Worm (Caenorhabditis elegans): ENCODE data around the gene C05D10.4.

Gene C05D10.4

ce11 chrIII:6140818-6141217 is 38.2 kb upstream of the C05D10.4 start:
- TF ChIP-seq nhr-76 (tag; optimal IDR thresholded peaks at IDR 0.05) (no peak), irx-1 (tag; optimal IDR thresholded peaks at IDR 0.05) (no peak), tlp-1 (tag; optimal IDR thresholded peaks at IDR 0.05) (no peak), pqm-1 (tag; optimal IDR thresholded peaks at IDR 0.05) (no peak), mdl-1 (tag; optimal IDR thresholded peaks at IDR 0.05) (no peak), ces-1 (GFP tag; optimal IDR thresholded peaks at IDR 0.05) (no peak), alr-1 (tag; optimal IDR thresholded peaks at IDR 0.05; ENCODE audit: borderline replicate concordance) (no peak), nhr-71 (tag; optimal IDR thresholded peaks at IDR 0.05) (no peak), pax-3 (tag; optimal IDR thresholded peaks at IDR 0.05) (no peak), efl-1 (optimal IDR thresholded peaks at IDR 0.05) (no peak), efl-1 (GFP tag; optimal IDR thresholded peaks at IDR 0.05 in 1 of 2) (no peak), hlh-4 (tag; optimal IDR thresholded peaks at IDR 0.05) (no peak), nhr-19 (GFP tag; conservative IDR thresholded peaks at IDR 0.05) (no peak), elt-2 (tag; optimal IDR thresholded peaks at IDR 0.05) (no peak), egl-13 (tag; optimal IDR thresholded peaks at IDR 0.05) (no peak), dsc-1 (tag; optimal IDR thresholded peaks at IDR 0.05) (no peak), egl-27 (tag; optimal IDR thresholded peaks at IDR 0.05) (no peak), ceh-63 (GFP tag; optimal IDR thresholded peaks at IDR 0.05) (no peak)

DNA sequence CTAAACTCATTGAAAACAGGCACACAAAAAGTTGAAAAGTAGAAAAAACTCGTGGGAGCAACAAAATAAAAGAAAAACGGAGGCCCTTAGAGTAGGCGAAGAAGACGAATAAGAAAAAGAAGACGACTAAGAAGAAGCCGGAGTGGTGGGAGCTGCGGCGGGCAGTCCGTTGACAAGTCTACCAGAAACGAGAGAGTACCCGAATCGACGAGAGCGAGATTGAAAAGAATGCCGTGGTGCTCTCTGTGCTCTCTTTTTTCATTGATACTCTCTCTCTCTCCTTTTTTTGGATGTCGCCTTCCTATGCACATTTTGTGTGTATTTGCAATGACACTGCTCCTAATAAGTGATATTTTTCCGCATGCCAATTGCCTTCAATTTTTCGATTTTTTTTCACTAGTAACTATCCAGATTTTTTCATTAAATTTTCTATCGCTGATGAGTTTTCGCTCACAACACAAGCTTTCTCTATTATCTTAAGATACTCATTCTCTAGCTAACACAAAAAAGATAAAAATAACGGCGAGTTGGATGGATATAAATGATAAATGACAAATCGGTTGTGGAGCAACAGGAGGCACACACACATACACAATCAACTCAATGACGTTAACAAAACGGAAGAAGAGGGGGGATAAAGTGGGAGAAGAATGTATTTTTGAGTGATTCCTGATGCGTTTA is 37.4 kb upstream of the C05D10.4 start:
- TF ChIP-seq snu-23 (GFP tag; optimal IDR thresholded peaks at IDR 0.05) (peak; percentile 4), ceh-8 (GFP tag; optimal IDR thresholded peaks at IDR 0.05) (no peak), lsy-2 (tag; optimal IDR thresholded peaks at IDR 0.05) (peak; percentile 6 to 36), ces-1 (GFP tag; optimal IDR thresholded peaks at IDR 0.05) (no peak), lin-35 (GFP tag; optimal IDR thresholded peaks at IDR 0.05) (peak in 1 of 2 experiments; percentile 34), rnt-1 (tag; optimal IDR thresholded peaks at IDR 0.05) (peak; percentile 42), swsn-7 (tag; optimal IDR thresholded peaks at IDR 0.05) (peak; percentile 18), snpc-4 (tag; optimal IDR thresholded peaks at IDR 0.05) (no peak), unc-86 (tag; optimal IDR thresholded peaks at IDR 0.05) (peak; percentile 4), efl-1 (optimal IDR thresholded peaks at IDR 0.05) (peak in 1 of 2 experiments; percentile 7), efl-1 (GFP tag; optimal IDR thresholded peaks at IDR 0.05 in 1 of 2) (peak in 1 of 2 experiments; percentile 93), ceh-82 (tag; optimal IDR thresholded peaks at IDR 0.05) (peak in 1 of 3 experiments; percentile 53), C16A3.4 (tag; optimal IDR thresholded peaks at IDR 0.05) (no peak), nhr-47 (tag; optimal IDR thresholded peaks at IDR 0.05) (peak; percentile 26), dsc-1 (tag; optimal IDR thresholded peaks at IDR 0.05) (peak; percentile 35), lin-14 (GFP tag; optimal IDR thresholded peaks at IDR 0.05) (peak; percentile 79), mep-1 (tag; optimal IDR thresholded peaks at IDR 0.05) (peak; percentile 13), nhr-71 (tag; optimal IDR thresholded peaks at IDR 0.05) (peak; percentile 7), fkh-8 (tag; optimal IDR thresholded peaks at IDR 0.05) (peak; percentile 20), fkh-10 (GFP tag; optimal IDR thresholded peaks at IDR 0.05) (peak; percentile 11), fkh-4 (tag; optimal IDR thresholded peaks at IDR 0.05; ENCODE audit: borderline replicate concordance) (no peak)

- peak; percentile 6; the same call in 1 of the 2 replicates for TF ChIP-seq mab-9 (GFP tag; IDR thresholded peaks at IDR 0.05)
- TF ChIP-seq nhr-71 (tag; optimal IDR thresholded peaks at IDR 0.05) = no peak
- peak; percentile 9 for TF ChIP-seq fkh-8 (tag; optimal IDR thresholded peaks at IDR 0.05)
- TF ChIP-seq ztf-4 (tag; optimal IDR thresholded peaks at IDR 0.05) = no peak
- TF ChIP-seq unc-86 (tag; optimal IDR thresholded peaks at IDR 0.05) = peak; percentile 92
- no peak for TF ChIP-seq nhr-237 (tag; optimal IDR thresholded peaks at IDR 0.05)
- TF ChIP-seq dpl-1 (GFP tag; optimal IDR thresholded peaks at IDR 0.05) = no peak
- TF ChIP-seq lin-14 (GFP tag; optimal IDR thresholded peaks at IDR 0.05) = peak; percentile 27
- TF ChIP-seq blmp-1 (tag; optimal IDR thresholded peaks at IDR 0.05) = no peak
These were observed 36.7 kb upstream of the C05D10.4 start for ce11 chrIII:6139328-6139727.

Data from whole organism, L1 larva.